Fruit fly (Drosophila melanogaster) whole organism, prepupa: ENCODE data around the gene CG31342.

ENCODE experiments used
- Blimp-1 ChIP-seq: fragments of 200-800 bp; sonication (Bioruptor generic); optimal IDR thresholded peaks from 3 replicates; lab custom pipeline; 2017; ENCODE audit warnings: missing biosample characterization, missing genetic modification characterization, mild to moderate bottlenecking, moderate library complexity, missing genetic modification reagents
- CG10631 ChIP-seq: fragments of 200-800 bp; sonication (Bioruptor generic); optimal IDR thresholded peaks from 2 replicates; lab custom pipeline; 2016; ENCODE audit warnings: missing biosample characterization, missing genetic modification characterization
- CG11762 ChIP-seq: fragments of 200-800 bp; sonication (Bioruptor generic); optimal IDR thresholded peaks from 3 replicates; lab custom pipeline; 2016; ENCODE audit warnings: missing biosample characterization, missing genetic modification characterization; ENCODE audit not compliant: insufficient read depth
- CG11902 ChIP-seq: fragments of 200-800 bp; sonication (Bioruptor generic); optimal IDR thresholded peaks from 3 replicates; lab custom pipeline; 2016; ENCODE audit warnings: missing biosample characterization, missing genetic modification characterization
- CG1621 ChIP-seq: fragments of 200-800 bp; sonication (Bioruptor generic); optimal IDR thresholded peaks from 3 replicates; lab custom pipeline; 2018; ENCODE audit warnings: missing biosample characterization, mild to moderate bottlenecking, missing genetic modification characterization
- CG16779 ChIP-seq: fragments of 200-800 bp; sonication (Bioruptor generic); optimal IDR thresholded peaks from 3 replicates; lab custom pipeline; 2017; ENCODE audit warnings: missing biosample characterization, mild to moderate bottlenecking, missing genetic modification characterization
- CG3032 ChIP-seq: fragments of 200-800 bp; optimal IDR thresholded peaks from 2 replicates; lab custom pipeline; 2019; ENCODE audit warnings: missing biosample characterization, mild to moderate bottlenecking, missing genetic modification characterization, moderate library complexity
- CG31627 ChIP-seq: fragments of 200-800 bp; sonication (Bioruptor generic); optimal IDR thresholded peaks from 3 replicates; lab custom pipeline; 2016; ENCODE audit warnings: missing biosample characterization, missing genetic modification characterization
- CG32006 ChIP-seq: fragments of 200-800 bp; sonication (Bioruptor generic); optimal IDR thresholded peaks from 3 replicates; lab custom pipeline; 2017; ENCODE audit warnings: missing biosample characterization, mild to moderate bottlenecking, missing genetic modification characterization
- CG34406 ChIP-seq: fragments of 200-800 bp; sonication (Bioruptor generic); optimal IDR thresholded peaks from 3 replicates; lab custom pipeline; 2016; ENCODE audit warnings: missing biosample characterization, missing genetic modification characterization
- CG3919 ChIP-seq: fragments of 200-800 bp; sonication (Bioruptor generic); optimal IDR thresholded peaks from 3 replicates; lab custom pipeline; 2016; ENCODE audit warnings: missing biosample characterization, missing genetic modification characterization
- CG4318 ChIP-seq: fragments of 200-800 bp; sonication (Bioruptor generic); optimal IDR thresholded peaks from 3 replicates; lab custom pipeline; 2017; ENCODE audit warnings: missing biosample characterization, mild to moderate bottlenecking, missing genetic modification characterization
- CG6276 ChIP-seq: fragments of 200-800 bp; sonication (Bioruptor generic); optimal IDR thresholded peaks from 2 replicates; lab custom pipeline; 2017; ENCODE audit warnings: missing biosample characterization, mild to moderate bottlenecking, missing genetic modification characterization
- CG6792 ChIP-seq: fragments of 200-800 bp; sonication (Bioruptor generic); optimal IDR thresholded peaks from 3 replicates; lab custom pipeline; 2016; ENCODE audit warnings: missing biosample characterization, missing genetic modification characterization
- CG6808 ChIP-seq: fragments of 200-800 bp; sonication (Bioruptor generic); optimal IDR thresholded peaks from 3 replicates; lab custom pipeline; 2017; ENCODE audit warnings: missing biosample characterization, missing genetic modification characterization, mild to moderate bottlenecking, moderate library complexity, missing genetic modification reagents
- CG6854 ChIP-seq: fragments of 200-800 bp; sonication (Bioruptor generic); optimal IDR thresholded peaks from 2 replicates; lab custom pipeline; 2017; ENCODE audit warnings: missing biosample characterization, mild to moderate bottlenecking, missing genetic modification characterization
- CG7368 ChIP-seq: fragments of 200-800 bp; sonication (Bioruptor generic); optimal IDR thresholded peaks from 3 replicates; lab custom pipeline; 2016; ENCODE audit warnings: missing biosample characterization, missing genetic modification characterization
- CG8119 ChIP-seq: fragments of 200-800 bp; sonication (Bioruptor generic); IDR thresholded peaks from 3 replicates; pipeline ENCODE4 v1.3.6; 2022; ENCODE audit warnings: missing biosample characterization, missing genetic modification characterization
- CG8319 ChIP-seq: fragments of 200-800 bp; sonication (Bioruptor generic); optimal IDR thresholded peaks from 3 replicates; lab custom pipeline; 2016; ENCODE audit warnings: missing biosample characterization, missing genetic modification characterization
- CG8632 ChIP-seq: fragments of 200-800 bp; sonication (Bioruptor generic); optimal IDR thresholded peaks from 3 replicates; lab custom pipeline; 2016; ENCODE audit warnings: missing biosample characterization, missing genetic modification characterization
- CG9139 ChIP-seq: fragments of 200-800 bp; sonication (Bioruptor generic); optimal IDR thresholded peaks from 3 replicates; lab custom pipeline; 2017; ENCODE audit warnings: missing biosample characterization, mild to moderate bottlenecking, missing genetic modification characterization
- Eip78C ChIP-seq: fragments of 200-800 bp; sonication (Bioruptor generic); peaks from one replicate; lab custom pipeline; 2016; ENCODE audit warnings: missing biosample characterization, missing genetic modification characterization
- Eip93F ChIP-seq: fragments of 200-800 bp; sonication (Bioruptor generic); optimal IDR thresholded peaks from 2 replicates; lab custom pipeline; 2016; ENCODE audit warnings: missing biosample characterization, mild to moderate bottlenecking, missing genetic modification characterization
- Ets21C ChIP-seq: fragments of 200-800 bp; sonication (Bioruptor generic); optimal IDR thresholded peaks from 3 replicates; lab custom pipeline; 2016; ENCODE audit warnings: missing biosample characterization, missing genetic modification characterization
- Ets96B ChIP-seq: fragments of 200-800 bp; optimal IDR thresholded peaks from 2 replicates; lab custom pipeline; 2019; ENCODE audit warnings: missing biosample characterization, mild to moderate bottlenecking, missing genetic modification characterization, moderate library complexity
- Gug ChIP-seq: fragments of 200-800 bp; sonication (Bioruptor generic); IDR thresholded peaks from 2 replicates; pipeline ENCODE4 v1.3.6; 2022; ENCODE audit warnings: missing biosample characterization, missing genetic modification characterization
- Hr38 ChIP-seq: sonication (Bioruptor generic); optimal IDR thresholded peaks from 2 replicates; lab custom pipeline; 2016; ENCODE audit warnings: missing biosample characterization, missing genetic modification characterization
- Hr39 ChIP-seq: fragments of 200-800 bp; sonication (Bioruptor generic); optimal IDR thresholded peaks from 2 replicates; lab custom pipeline; 2016; ENCODE audit warnings: missing biosample characterization, missing genetic modification characterization
- Hr4 ChIP-seq: fragments of 200-800 bp; sonication (Bioruptor generic); optimal IDR thresholded peaks from 3 replicates; lab custom pipeline; 2016; ENCODE audit warnings: missing biosample characterization, missing genetic modification characterization
- Lpt ChIP-seq: fragments of 200-800 bp; sonication (Bioruptor generic); optimal IDR thresholded peaks from 3 replicates; lab custom pipeline; 2016; ENCODE audit warnings: missing biosample characterization, missing genetic modification characterization
- Met ChIP-seq: fragments of 200-800 bp; sonication (Bioruptor generic); optimal IDR thresholded peaks from 3 replicates; lab custom pipeline; 2016; ENCODE audit warnings: missing biosample characterization, missing genetic modification characterization
- OdsH ChIP-seq: fragments of 200-800 bp; sonication (Bioruptor generic); optimal IDR thresholded peaks from 3 replicates; lab custom pipeline; 2016; ENCODE audit warnings: missing biosample characterization, missing genetic modification characterization
- Sox102F ChIP-seq: fragments of 200-800 bp; sonication (Bioruptor generic); optimal IDR thresholded peaks from 2 replicates; lab custom pipeline; 2016; ENCODE audit warnings: missing biosample characterization, mild to moderate bottlenecking, missing genetic modification characterization
- Sox14 ChIP-seq: fragments of 200-800 bp; sonication (Bioruptor generic); optimal IDR thresholded peaks from 3 replicates; lab custom pipeline; 2016; ENCODE audit warnings: missing biosample characterization, missing genetic modification characterization
- Sox15 ChIP-seq: fragments of 200-800 bp; sonication (Bioruptor generic); optimal IDR thresholded peaks from 3 replicates; lab custom pipeline; 2016; ENCODE audit warnings: missing biosample characterization, missing genetic modification characterization
- achi ChIP-seq: fragments of 200-800 bp; sonication (Bioruptor generic); optimal IDR thresholded peaks from 3 replicates; lab custom pipeline; 2016; ENCODE audit warnings: missing biosample characterization, missing genetic modification characterization
- cyc ChIP-seq: fragments of 200-800 bp; sonication (Bioruptor generic); optimal IDR thresholded peaks from 3 replicates; lab custom pipeline; 2016; ENCODE audit warnings: missing biosample characterization, missing genetic modification characterization
- dac ChIP-seq: fragments of 200-800 bp; sonication (Bioruptor generic); optimal IDR thresholded peaks from 2 replicates; lab custom pipeline; 2017; ENCODE audit warnings: missing biosample characterization, mild to moderate bottlenecking, missing genetic modification characterization
- dsx ChIP-seq: fragments of 200-800 bp; optimal IDR thresholded peaks from 3 replicates; lab custom pipeline; 2019; ENCODE audit warnings: missing biosample characterization, mild to moderate bottlenecking, missing genetic modification characterization, moderate library complexity; ENCODE audit not compliant: poor library complexity, severe bottlenecking
- fd59A ChIP-seq: fragments of 200-800 bp; sonication (Bioruptor generic); optimal IDR thresholded peaks from 2 replicates; lab custom pipeline; 2017; ENCODE audit warnings: missing biosample characterization, mild to moderate bottlenecking, missing genetic modification characterization, missing genetic modification reagents
- fd85E ChIP-seq: fragments of 200-800 bp; sonication (Bioruptor generic); optimal IDR thresholded peaks from 3 replicates; lab custom pipeline; 2016; ENCODE audit warnings: missing biosample characterization, missing genetic modification characterization
- fkh ChIP-seq: fragments of 200-800 bp; sonication (Bioruptor generic); optimal IDR thresholded peaks from 3 replicates; lab custom pipeline; 2017; ENCODE audit warnings: missing biosample characterization, mild to moderate bottlenecking, missing genetic modification characterization, moderate library complexity
- lz ChIP-seq: fragments of 200-800 bp; sonication (Bioruptor generic); optimal IDR thresholded peaks from 3 replicates; lab custom pipeline; 2016; ENCODE audit warnings: missing biosample characterization, missing genetic modification characterization
- net ChIP-seq: fragments of 200-800 bp; sonication (Bioruptor generic); optimal IDR thresholded peaks from 3 replicates; lab custom pipeline; 2016; ENCODE audit warnings: missing biosample characterization, missing genetic modification characterization
- pdm3 ChIP-seq: fragments of 200-800 bp; sonication (Bioruptor generic); optimal IDR thresholded peaks from 3 replicates; lab custom pipeline; 2016; ENCODE audit warnings: missing biosample characterization, missing genetic modification characterization
- salr ChIP-seq, 2 experiments: fragments of 200-800 bp; sonication (Bioruptor generic); optimal IDR thresholded peaks; 3 replicates each; lab custom pipeline; 2016 to 2018; ENCODE audit warnings: missing biosample characterization in 2 of 2, missing genetic modification characterization in 2 of 2, mild to moderate bottlenecking in 1 of 2
- spab ChIP-seq: fragments of 200-800 bp; sonication (Bioruptor generic); optimal IDR thresholded peaks from 2 replicates; lab custom pipeline; 2017; ENCODE audit warnings: missing biosample characterization, mild to moderate bottlenecking, missing genetic modification characterization, missing genetic modification reagents
- svp ChIP-seq: fragments of 200-800 bp; sonication (Bioruptor generic); peaks from one replicate; lab custom pipeline; 2016; ENCODE audit warnings: missing biosample characterization, missing genetic modification characterization
- topi ChIP-seq: fragments of 200-800 bp; sonication (Bioruptor generic); optimal IDR thresholded peaks from 3 replicates; lab custom pipeline; 2016; ENCODE audit warnings: missing biosample characterization, missing genetic modification characterization
- vri ChIP-seq: fragments of 200-800 bp; sonication (Bioruptor generic); optimal IDR thresholded peaks from 3 replicates; lab custom pipeline; 2016; ENCODE audit warnings: missing biosample characterization, mild to moderate bottlenecking, missing genetic modification characterization

Gene CG31342

DNA sequence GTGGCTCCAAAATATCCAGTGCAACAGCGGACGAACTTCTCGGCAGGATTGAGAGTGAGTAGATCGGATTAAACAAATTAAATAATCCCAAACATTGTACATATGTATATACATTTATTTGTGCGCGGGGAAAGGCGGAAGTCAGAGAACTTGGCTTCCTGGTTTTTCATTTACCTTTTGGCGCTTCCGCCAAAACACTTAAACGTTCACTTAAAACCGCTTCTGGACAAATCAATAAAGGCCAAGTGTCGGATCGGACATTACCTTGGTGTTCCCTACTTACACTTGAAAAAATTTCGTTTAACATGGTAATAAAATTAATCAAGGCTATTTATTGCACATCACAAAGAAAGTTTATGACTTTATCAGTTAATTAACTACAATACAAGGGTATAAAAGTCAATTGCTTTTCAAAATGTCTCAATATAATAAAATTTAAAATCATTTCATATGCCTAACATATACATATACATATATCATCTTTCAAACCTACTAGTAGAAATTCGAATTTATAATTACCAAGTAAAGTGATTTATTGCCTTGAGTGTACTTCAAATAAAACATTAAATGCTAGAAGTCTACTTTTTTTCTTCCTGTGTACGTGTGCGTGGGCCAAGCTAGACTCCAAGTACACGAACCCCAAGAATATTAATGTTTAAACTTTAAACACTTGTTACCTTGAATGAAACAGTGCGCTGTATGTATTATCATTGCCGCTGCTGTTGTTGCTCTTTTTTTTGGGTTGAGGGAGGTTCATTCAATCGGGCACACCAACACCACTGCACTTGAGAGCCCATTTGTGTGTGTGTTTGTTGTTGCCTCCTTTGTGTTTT is 4.3 kb upstream of the CG31342 start:
- TF ChIP-seq Lpt (peak; percentile 40), fd85E (GFP tag; lab: Kevin White, UChicago) (no peak), CG3919 (GFP tag; lab: Kevin White, UChicago) (peak; percentile 84), cyc (GFP tag; lab: Kevin White, UChicago) (peak; percentile 77), CG11762 (peak; percentile 76), CG6792 (GFP tag; lab: Kevin White, UChicago) (peak; percentile 76), fd59A (GFP tag; lab: Kevin White, UChicago) (peak; percentile 64), Hr4 (GFP tag; lab: Kevin White, UChicago) (peak; percentile 68), CG6276 (peak; percentile 70), Sox102F (GFP tag; lab: Kevin White, UChicago) (peak; percentile 68), dsx (peak; percentile 40), Hr39 (GFP tag; lab: Kevin White, UChicago) (peak; percentile 67), Eip93F (no peak), vri (GFP tag; lab: Kevin White, UChicago) (no peak), Met (GFP tag; lab: Kevin White, UChicago) (peak; percentile 77), svp (GFP tag; lab: Kevin White, UChicago) (peak; percentile 89), achi (GFP tag; lab: Kevin White, UChicago) (peak; percentile 68), Eip78C (GFP tag; lab: Kevin White, UChicago) (peak; percentile 96), net (GFP tag; lab: Kevin White, UChicago) (peak; percentile 81), CG34406 (GFP tag; lab: Kevin White, UChicago) (peak; percentile 76), CG32006 (GFP tag; lab: Kevin White, UChicago) (peak; percentile 80), lz (peak; percentile 80), spab (GFP tag; lab: Kevin White, UChicago) (peak; percentile 78), Sox14 (GFP tag; lab: Kevin White, UChicago) (peak; percentile 22), CG1621 (tag; lab: Kevin White, UChicago) (peak; percentile 57), CG31627 (GFP tag; lab: Kevin White, UChicago) (peak; percentile 73), salr (GFP tag; optimal IDR thresholded peaks at IDR 0.05; lab: Kevin White, UChicago) (peak; percentile 18 to 67), pdm3 (GFP tag; lab: Kevin White, UChicago) (peak; percentile 67), CG16779 (tag; lab: Kevin White, UChicago) (peak; percentile 45), dac (GFP tag; lab: Kevin White, UChicago) (peak; percentile 53), Ets96B (tag; lab: Kevin White, UChicago) (peak; percentile 76), CG10631 (GFP tag; lab: Kevin White, UChicago) (peak; percentile 67), CG8632 (GFP tag; lab: Kevin White, UChicago) (peak; percentile 79), OdsH (peak; percentile 77), CG4318 (peak; percentile 72), fkh (no peak), CG8319 (GFP tag; lab: Kevin White, UChicago) (peak; percentile 59), topi (peak; percentile 73), CG9139 (peak; percentile 21), Gug (peak; percentile 64; the same call in 1 of the 2 replicates), CG6808 (GFP tag; lab: Kevin White, UChicago) (peak; percentile 83), CG8119 (GFP tag; lab: Robert Waterston, UW) (peak; percentile 78), Sox15 (peak; percentile 56), CG7368 (GFP tag; lab: Kevin White, UChicago) (peak; percentile 60), CG3032 (tag; lab: Kevin White, UChicago) (peak; percentile 79), Ets21C (GFP tag; lab: Kevin White, UChicago) (peak; percentile 45), CG6854 (GFP tag; lab: Kevin White, UChicago) (no peak), Hr38 (GFP tag; lab: Kevin White, UChicago) (no peak), Blimp-1 (peak; percentile 8), CG11902 (GFP tag; lab: Kevin White, UChicago) (peak; percentile 71)
